Fruit fly (Drosophila melanogaster): ENCODE measurements around the gene Sr-CIII.

DNA sequence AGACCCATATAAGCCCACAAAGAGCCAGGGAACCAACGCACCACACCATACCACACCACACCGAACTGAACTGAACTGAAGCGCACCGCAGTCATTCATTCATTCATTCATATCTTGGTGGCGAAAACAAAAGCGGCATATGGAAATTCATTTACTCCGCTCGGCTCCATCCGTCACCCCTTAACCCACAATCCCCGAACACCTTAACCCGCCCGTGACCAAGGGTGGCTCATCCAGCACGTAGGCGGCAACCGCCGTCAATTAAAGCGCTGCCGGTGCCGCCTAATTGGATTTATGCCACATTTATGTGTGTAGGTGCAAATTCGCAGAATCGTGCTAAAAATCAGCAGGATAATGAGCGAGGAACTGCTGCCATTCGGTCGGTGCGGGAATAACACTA is 3.5 kb upstream of the Sr-CIII start:
- no peak for TF ChIP-seq CG13204 (GFP tag; optimal IDR thresholded peaks at IDR 0.05)
- no peak for TF ChIP-seq rn (GFP tag; IDR thresholded peaks at IDR 0.05)
- no peak for TF ChIP-seq CG32121 (GFP tag; IDR thresholded peaks at IDR 0.05)
- TF ChIP-seq CG8159 (tag; optimal IDR thresholded peaks at IDR 0.05), result no peak
- TF ChIP-seq CG12605 (GFP tag; IDR thresholded peaks at IDR 0.05), result no peak
- no peak for TF ChIP-seq CG14655 (GFP tag; optimal IDR thresholded peaks at IDR 0.05)
- no peak for TF ChIP-seq EcR (GFP tag; optimal IDR thresholded peaks at IDR 0.05)
- TF ChIP-seq CG10348 (GFP tag; IDR thresholded peaks at IDR 0.05), result no peak
- no peak for TF ChIP-seq D1 (tag; optimal IDR thresholded peaks at IDR 0.05)
- TF ChIP-seq CG15710 (tag; optimal IDR thresholded peaks at IDR 0.05), result no peak

Data from whole organism, pupa.